Fruit fly (Drosophila melanogaster): ENCODE results near the gene CG13690.

DNA sequence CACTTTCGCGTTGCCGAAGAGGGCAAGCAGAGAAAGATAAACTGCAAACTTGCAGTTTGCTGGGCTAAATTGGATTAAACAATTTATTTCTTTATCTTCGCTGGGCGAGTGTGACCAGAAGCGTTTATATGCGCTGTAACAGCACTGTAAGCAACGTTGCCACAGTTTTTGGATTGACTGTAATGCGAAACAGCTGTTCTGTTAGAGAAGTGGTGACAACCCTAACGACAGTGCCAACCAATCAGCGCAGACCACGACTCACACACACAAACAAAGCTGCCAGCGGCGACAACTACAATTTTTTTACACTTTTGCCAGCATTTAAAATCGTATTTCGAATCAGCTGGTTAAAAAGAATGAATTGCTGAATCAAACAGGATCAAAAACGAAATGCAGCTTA, 33.4 kb upstream of the CG13690 start, which contains the start of the genes crq and shv:
- no peak for TF ChIP-seq fd85E (GFP tag; optimal IDR thresholded peaks at IDR 0.05)
- no peak for TF ChIP-seq CG32006 (GFP tag; optimal IDR thresholded peaks at IDR 0.05)
- TF ChIP-seq CG3032 (tag; optimal IDR thresholded peaks at IDR 0.05) = no peak
- no peak for TF ChIP-seq ss (GFP tag; optimal IDR thresholded peaks at IDR 0.05)
- TF ChIP-seq Eip78C (GFP tag) = no peak
- TF ChIP-seq CG15336 (GFP tag; IDR thresholded peaks at IDR 0.05) = no peak
- TF ChIP-seq CG6792 (GFP tag; optimal IDR thresholded peaks at IDR 0.05) = no peak
